Worm (Caenorhabditis elegans): ENCODE results near the gene qars-1.

The qars-1 gene

ce11 chrIV:14959375-14959774 is 53.6 kb downstream of the qars-1 start (continued):
- TF ChIP-seq ceh-88 (GFP tag; IDR thresholded peaks at IDR 0.05) (no peak), nhr-71 (tag; optimal IDR thresholded peaks at IDR 0.05) (peak; percentile 79), nhr-12 (tag; optimal IDR thresholded peaks at IDR 0.05) (no peak), mef-2 (tag; optimal IDR thresholded peaks at IDR 0.05) (no peak), nhr-237 (tag; optimal IDR thresholded peaks at IDR 0.05) (peak; percentile 70), ztf-11 (tag; optimal IDR thresholded peaks at IDR 0.05) (no peak), ces-1 (GFP tag; optimal IDR thresholded peaks at IDR 0.05) (no peak), unc-98 (GFP tag; IDR thresholded peaks at IDR 0.05) (no peak), ztf-4 (tag; optimal IDR thresholded peaks at IDR 0.05) (no peak), unc-86 (tag; optimal IDR thresholded peaks at IDR 0.05) (peak; percentile 53), tbx-2 (tag; optimal IDR thresholded peaks at IDR 0.05) (peak; percentile 53), fkh-8 (tag; optimal IDR thresholded peaks at IDR 0.05) (peak; percentile 14), ets-5 (GFP tag; IDR thresholded peaks at IDR 0.05) (no peak), egl-27 (tag; optimal IDR thresholded peaks at IDR 0.05) (no peak), C16A3.4 (tag; optimal IDR thresholded peaks at IDR 0.05) (peak; percentile 82), dpl-1 (GFP tag; optimal IDR thresholded peaks at IDR 0.05) (peak; percentile 95 to 97 (median 96)), elt-2 (tag; optimal IDR thresholded peaks at IDR 0.05) (peak; percentile 99), sup-37 (GFP tag; optimal IDR thresholded peaks at IDR 0.05) (no peak), snu-23 (GFP tag; optimal IDR thresholded peaks at IDR 0.05) (peak; percentile 85), irx-1 (tag; optimal IDR thresholded peaks at IDR 0.05) (peak; percentile 43), mab-9 (GFP tag; IDR thresholded peaks at IDR 0.05) (no peak), fkh-10 (GFP tag; optimal IDR thresholded peaks at IDR 0.05) (peak; percentile 17), ceh-82 (tag; optimal IDR thresholded peaks at IDR 0.05) (peak; percentile 54 to 83 (median 60)), aha-1 (tag; optimal IDR thresholded peaks at IDR 0.05) (no peak), lsy-2 (tag; optimal IDR thresholded peaks at IDR 0.05) (peak; percentile 81 to 93), nhr-19 (GFP tag; conservative IDR thresholded peaks at IDR 0.05) (peak; percentile 51), skn-1 (tag; optimal IDR thresholded peaks at IDR 0.05) (peak; percentile 72), nhr-85 (tag) (peak; percentile 75), xbp-1 (tag; optimal IDR thresholded peaks at IDR 0.05) (peak; percentile 78), pqm-1 (tag; optimal IDR thresholded peaks at IDR 0.05) (peak; percentile 90), efl-1 (optimal IDR thresholded peaks at IDR 0.05) (peak; percentile 86 to 97), efl-1 (GFP tag; optimal IDR thresholded peaks at IDR 0.05 in 1 of 2) (peak; percentile 97 to 99), sox-4 (tag; optimal IDR thresholded peaks at IDR 0.05) (no peak), nhr-77 (tag; optimal IDR thresholded peaks at IDR 0.05) (peak; percentile 24), hpl-2 (GFP tag; optimal IDR thresholded peaks at IDR 0.05) (no peak), pax-3 (tag; optimal IDR thresholded peaks at IDR 0.05) (peak; percentile 37), sptf-1 (tag; optimal IDR thresholded peaks at IDR 0.05) (no peak), dsc-1 (tag; optimal IDR thresholded peaks at IDR 0.05) (peak; percentile 47), lin-14 (GFP tag; optimal IDR thresholded peaks at IDR 0.05) (peak; percentile 70), elt-3 (tag; optimal IDR thresholded peaks at IDR 0.05) (peak in 2 of 6 experiments; percentile 31 to 72), ceh-63 (GFP tag; optimal IDR thresholded peaks at IDR 0.05) (no peak), lin-35 (GFP tag; optimal IDR thresholded peaks at IDR 0.05) (peak; percentile 97 to 99), isw-1 (GFP tag; IDR thresholded peaks at IDR 0.05) (peak; percentile 58), ceh-90 (tag; optimal IDR thresholded peaks at IDR 0.05) (no peak), alr-1 (tag; optimal IDR thresholded peaks at IDR 0.05; ENCODE audit: borderline replicate concordance) (no peak), lin-39 (tag; optimal IDR thresholded peaks at IDR 0.05) (peak; percentile 51), C34B4.2 (tag; optimal IDR thresholded peaks at IDR 0.05) (no peak), nhr-47 (tag; optimal IDR thresholded peaks at IDR 0.05) (peak; percentile 83), fos-1 (tag; optimal IDR thresholded peaks at IDR 0.05) (peak; percentile 66), nhr-28 (tag; optimal IDR thresholded peaks at IDR 0.05) (no peak), grh-1 (GFP tag; IDR thresholded peaks at IDR 0.05) (no peak), mep-1 (tag; optimal IDR thresholded peaks at IDR 0.05) (peak; percentile 73), unc-130 (tag; optimal IDR thresholded peaks at IDR 0.05) (peak; percentile 86), zag-1 (tag; optimal IDR thresholded peaks at IDR 0.05) (no peak)
